Worm (Caenorhabditis elegans) whole organism, young adult: Measurements from ENCODE around the gene C18D11.7.

Experiments
- B0019.2 ChIP-seq: fragments of 200-800 bp; sonication (Bioruptor generic); conservative IDR thresholded peaks from 2 replicates; pipeline ENCODE4 v1.3.6; 2022; ENCODE audit warnings: missing genetic modification reagents, missing genetic modification characterization, missing compliant biosample characterization
- F22D6.2 ChIP-seq: sonication (generic microtip); optimal IDR thresholded peaks from 2 replicates; lab custom pipeline; 2016; ENCODE audit warnings: mild to moderate bottlenecking, missing genetic modification characterization, missing compliant biosample characterization
- F23B12.7 ChIP-seq: sonication (generic microtip); optimal IDR thresholded peaks from 2 replicates; lab custom pipeline; 2017; ENCODE audit warnings: missing genetic modification characterization, mild to moderate bottlenecking, missing compliant biosample characterization, antibody characterized with exemption, moderate library complexity; ENCODE audit not compliant: insufficient read depth
- F55B11.4 ChIP-seq: sonication (generic microtip); optimal IDR thresholded peaks from 2 replicates; lab custom pipeline; 2016; ENCODE audit warnings: missing compliant biosample characterization, missing genetic modification characterization, borderline replicate concordance; ENCODE audit not compliant: insufficient read depth
- F57C9.4 ChIP-seq: sonication (generic microtip); optimal IDR thresholded peaks from 2 replicates; lab custom pipeline; 2017; ENCODE audit warnings: mild to moderate bottlenecking, missing genetic modification characterization, missing compliant biosample characterization
- K12H6.12 ChIP-seq: fragments of 200-800 bp; sonication (Bioruptor generic); optimal IDR thresholded peaks from 2 replicates; lab custom pipeline; 2018; ENCODE audit warnings: mild to moderate bottlenecking, missing genetic modification characterization, missing compliant biosample characterization
- Y53F4B.3 ChIP-seq: fragments of 200-800 bp; sonication (Bioruptor generic); IDR thresholded peaks from 2 replicates; pipeline ENCODE4 v1.3.6; 2022; ENCODE audit warnings: missing genetic modification reagents, missing genetic modification characterization, missing compliant biosample characterization
- Y56A3A.18 ChIP-seq: fragments of 200-800 bp; sonication (Bioruptor generic); IDR thresholded peaks from 2 replicates; pipeline ENCODE4 v1.3.6; 2022; ENCODE audit warnings: missing genetic modification reagents, missing genetic modification characterization, missing compliant biosample characterization
- Y79H2A.3 ChIP-seq: fragments of 200-800 bp; sonication (Bioruptor generic); conservative IDR thresholded peaks from 2 replicates; pipeline ENCODE4 v1.3.6; 2022; ENCODE audit warnings: missing genetic modification reagents, missing genetic modification characterization, missing compliant biosample characterization
- ama-1 ChIP-seq, 3 experiments: fragments of 150-350 bp in 1 of 3; sonication (generic microtip) in 2 of 3; optimal IDR thresholded peaks; 2 replicates each; lab custom pipeline; 2014 to 2018; ENCODE audit warnings: missing biosample characterization in 2 of 3, missing genetic modification characterization in 2 of 3, missing genetic modification reagents in 2 of 3
- aptf-2 ChIP-seq: fragments of 200-800 bp; sonication (Bioruptor generic); conservative IDR thresholded peaks from 2 replicates; pipeline ENCODE4 v1.3.6; 2022; ENCODE audit warnings: missing genetic modification reagents, missing genetic modification characterization, missing compliant biosample characterization
- atf-7 ChIP-seq: sonication (generic microtip); optimal IDR thresholded peaks from 2 replicates; lab custom pipeline; 2017; ENCODE audit warnings: mild to moderate bottlenecking, missing genetic modification characterization, missing compliant biosample characterization
- bed-2 ChIP-seq: fragments of 200-800 bp; sonication (Bioruptor generic); IDR thresholded peaks from 2 replicates; pipeline ENCODE4 v1.3.6; 2022; ENCODE audit warnings: missing genetic modification reagents, missing genetic modification characterization, missing compliant biosample characterization
- ceh-100 ChIP-seq: fragments of 200-800 bp; sonication (Bioruptor generic); IDR thresholded peaks from 2 replicates; pipeline ENCODE4 v1.3.6; 2022; ENCODE audit warnings: missing genetic modification reagents, missing genetic modification characterization, missing compliant biosample characterization
- ceh-27 ChIP-seq: fragments of 200-800 bp; sonication (Bioruptor generic); optimal IDR thresholded peaks from 2 replicates; lab custom pipeline; 2018; ENCODE audit warnings: mild to moderate bottlenecking, missing genetic modification characterization, moderate library complexity, missing compliant biosample characterization
- ceh-79 ChIP-seq: sonication (generic microtip); optimal IDR thresholded peaks from 2 replicates; lab custom pipeline; 2017; ENCODE audit warnings: mild to moderate bottlenecking, missing genetic modification characterization, missing compliant biosample characterization
- chd-7 ChIP-seq: sonication (generic microtip); optimal IDR thresholded peaks from 2 replicates; lab custom pipeline; 2016; ENCODE audit warnings: mild to moderate bottlenecking, missing genetic modification characterization, moderate library complexity, missing compliant biosample characterization
- die-1 ChIP-seq: sonication (generic microtip); optimal IDR thresholded peaks from 2 replicates; lab custom pipeline; 2016; ENCODE audit warnings: missing genotype, mild to moderate bottlenecking, missing genetic modification characterization, missing compliant biosample characterization
- dox-1 ChIP-seq: fragments of 200-800 bp; sonication (Bioruptor generic); IDR thresholded peaks from 2 replicates; pipeline ENCODE4 v1.3.6; 2022; ENCODE audit warnings: missing genetic modification reagents, missing genetic modification characterization, missing compliant biosample characterization
- dpff-1 ChIP-seq: sonication (generic microtip); optimal IDR thresholded peaks from 2 replicates; lab custom pipeline; 2017; ENCODE audit warnings: mild to moderate bottlenecking, missing genetic modification characterization, missing compliant biosample characterization
- egl-18 ChIP-seq: fragments of 200-800 bp; sonication (Bioruptor generic); IDR thresholded peaks from 2 replicates; pipeline ENCODE4 v1.3.6; 2022; ENCODE audit warnings: missing genetic modification reagents, missing genetic modification characterization, missing compliant biosample characterization
- gei-17 ChIP-seq: fragments of 200-800 bp; sonication (Bioruptor generic); optimal IDR thresholded peaks from 2 replicates; lab custom pipeline; 2018; ENCODE audit warnings: mild to moderate bottlenecking, missing genetic modification characterization, missing compliant biosample characterization
- hlh-12 ChIP-seq: sonication (generic microtip); optimal IDR thresholded peaks from 2 replicates; lab custom pipeline; 2016; ENCODE audit warnings: missing genetic modification characterization, missing compliant biosample characterization
- hmg-1.2 ChIP-seq: fragments of 200-800 bp; sonication (Bioruptor generic); IDR thresholded peaks from 2 replicates; pipeline ENCODE4 v1.3.6; 2022; ENCODE audit warnings: missing genetic modification reagents, missing genetic modification characterization, missing compliant biosample characterization
- hmg-20 ChIP-seq: fragments of 200-800 bp; sonication (Bioruptor generic); IDR thresholded peaks from 2 replicates; pipeline ENCODE4 v1.3.6; 2022; ENCODE audit warnings: missing genetic modification reagents, missing genetic modification characterization, missing compliant biosample characterization
- let-526 ChIP-seq: fragments of 200-800 bp; sonication (Bioruptor generic); IDR thresholded peaks from 2 replicates; pipeline ENCODE4 v1.3.6; 2022; ENCODE audit warnings: missing genetic modification reagents, missing genetic modification characterization, missing compliant biosample characterization
- let-607 ChIP-seq, 2 experiments: fragments of 200-800 bp in 1 of 2; sonication (Bioruptor generic) in 1 of 2; sonication (generic microtip) in 1 of 2; optimal IDR thresholded peaks; 2 replicates each; lab custom pipeline; 2016 to 2018; ENCODE audit warnings: mild to moderate bottlenecking in 2 of 2, missing compliant biosample characterization in 2 of 2, missing genetic modification characterization in 2 of 2, moderate library complexity in 2 of 2, missing genotype in 1 of 2
- lin-35 ChIP-seq, 3 experiments: fragments of 150-350 bp in 2 of 3; sonication (generic microtip) in 1 of 3; optimal IDR thresholded peaks; 2 replicates each; lab custom pipeline; 2014 to 2018; ENCODE audit warnings: missing biosample characterization in 3 of 3, missing genetic modification characterization in 3 of 3, missing genetic modification reagents in 3 of 3
- lsl-1 ChIP-seq: fragments of 200-800 bp; sonication (Bioruptor generic); optimal IDR thresholded peaks from 2 replicates; lab custom pipeline; 2018; ENCODE audit warnings: mild to moderate bottlenecking, missing genetic modification characterization, moderate library complexity, missing compliant biosample characterization
- lsy-27 ChIP-seq: sonication (generic microtip); optimal IDR thresholded peaks from 2 replicates; lab custom pipeline; 2017; ENCODE audit warnings: missing genetic modification characterization, mild to moderate bottlenecking, missing compliant biosample characterization, antibody characterized with exemption, missing genotype, borderline replicate concordance; ENCODE audit not compliant: insufficient read depth
- madf-6 ChIP-seq: fragments of 200-800 bp; sonication (Bioruptor generic); IDR thresholded peaks from 2 replicates; pipeline ENCODE4 v1.3.6; 2022; ENCODE audit warnings: missing genetic modification reagents, missing genetic modification characterization, missing compliant biosample characterization
- mcd-1 ChIP-seq: fragments of 200-800 bp; sonication (Bioruptor generic); IDR thresholded peaks from 2 replicates; pipeline ENCODE4 v1.3.6; 2022; ENCODE audit warnings: missing genetic modification reagents, missing genetic modification characterization, missing compliant biosample characterization
- mel-28 ChIP-seq: sonication (generic microtip); optimal IDR thresholded peaks from 2 replicates; lab custom pipeline; 2016; ENCODE audit warnings: borderline replicate concordance, mild to moderate bottlenecking, missing genetic modification characterization, missing compliant biosample characterization
- mes-4 ChIP-seq: sonication (generic microtip); optimal IDR thresholded peaks from 2 replicates; lab custom pipeline; 2016; ENCODE audit warnings: missing genotype, missing genetic modification characterization, missing compliant biosample characterization
- nfya-1 ChIP-seq: sonication (generic microtip); optimal IDR thresholded peaks from 2 replicates; lab custom pipeline; 2017; ENCODE audit warnings: antibody characterized with exemption, missing compliant biosample characterization, missing genetic modification characterization, borderline replicate concordance; ENCODE audit not compliant: insufficient read depth
- nfyb-1 ChIP-seq: fragments of 200-800 bp; sonication (Bioruptor generic); IDR thresholded peaks from 2 replicates; pipeline ENCODE4 v1.3.6; 2022; ENCODE audit warnings: missing genetic modification reagents, missing genetic modification characterization, missing compliant biosample characterization
- nhr-27 ChIP-seq: fragments of 200-800 bp; sonication (Bioruptor generic); optimal IDR thresholded peaks from 2 replicates; lab custom pipeline; 2018; ENCODE audit warnings: mild to moderate bottlenecking, missing genetic modification characterization, moderate library complexity, missing compliant biosample characterization
- nhr-80 ChIP-seq: sonication (generic microtip); optimal IDR thresholded peaks from 2 replicates; lab custom pipeline; 2016; ENCODE audit warnings: missing genetic modification characterization, missing compliant biosample characterization
- pha-4 ChIP-seq: fragments of 150-350 bp; sonication (generic microtip); optimal IDR thresholded peaks from 2 replicates; lab custom pipeline; 2014; ENCODE audit warnings: missing biosample characterization, missing genetic modification reagents, missing genetic modification characterization
- rec-8 ChIP-seq, 2 experiments: sonication (generic microtip); optimal IDR thresholded peaks; 2 replicates each; lab custom pipeline; 2016; ENCODE audit warnings: mild to moderate bottlenecking in 2 of 2, missing genetic modification characterization in 2 of 2, missing genetic modification reagents in 2 of 2, missing genotype in 2 of 2, missing biosample characterization in 1 of 2, missing compliant biosample characterization in 1 of 2, moderate library complexity in 1 of 2
- sdz-38 ChIP-seq: sonication (generic microtip); optimal IDR thresholded peaks from 2 replicates; lab custom pipeline; 2016; ENCODE audit warnings: missing genotype, missing genetic modification characterization, missing compliant biosample characterization
- somi-1 ChIP-seq: fragments of 200-800 bp; sonication (Bioruptor generic); optimal IDR thresholded peaks from 2 replicates; lab custom pipeline; 2018; ENCODE audit warnings: mild to moderate bottlenecking, missing genetic modification characterization, missing compliant biosample characterization
- ztf-18 ChIP-seq: sonication (generic microtip); optimal IDR thresholded peaks from 2 replicates; lab custom pipeline; 2016; ENCODE audit warnings: missing genotype, mild to moderate bottlenecking, missing genetic modification characterization, missing compliant biosample characterization
- ztf-26 ChIP-seq: sonication (generic microtip); optimal IDR thresholded peaks from 2 replicates; lab custom pipeline; 2017; ENCODE audit warnings: missing genetic modification characterization, missing compliant biosample characterization
- ztf-28 ChIP-seq: fragments of 200-800 bp; sonication (Bioruptor generic); IDR thresholded peaks from 2 replicates; pipeline ENCODE4 v1.3.6; 2022; ENCODE audit warnings: missing genetic modification reagents, missing genetic modification characterization, missing compliant biosample characterization

Gene C18D11.7

ce11 chrIII:11830522-11831489 is 24.2 kb upstream of the C18D11.7 start (continued):
- TF ChIP-seq lsl-1 (GFP tag; lab: Kevin White, UChicago) (peak; percentile 42), nhr-80 (no peak), chd-7 (tag; lab: Kevin White, UChicago) (peak; percentile 75), egl-18 (GFP tag; lab: Robert Waterston, UW) (peak; percentile 2; the same call in 1 of the 2 replicates), ama-1 (optimal IDR thresholded peaks at IDR 0.05; lab: Kevin White, UChicago) (no peak), ama-1 (GFP tag; optimal IDR thresholded peaks at IDR 0.05; lab: Kevin White, UChicago) (peak in 1 of 2 experiments; percentile 94), nfya-1 (no peak), ceh-27 (GFP tag; lab: Kevin White, UChicago) (peak; percentile 10), F55B11.4 (tag; lab: Kevin White, UChicago) (no peak), mes-4 (no peak), F57C9.4 (tag; lab: Kevin White, UChicago) (no peak), Y79H2A.3 (GFP tag; lab: Robert Waterston, UW) (no peak; the same call in 1 of the 2 replicates), ceh-79 (tag; lab: Kevin White, UChicago) (peak; percentile 17), mel-28 (tag; lab: Kevin White, UChicago) (no peak), atf-7 (no peak), ztf-26 (tag; lab: Kevin White, UChicago) (no peak), pha-4 (no peak), dox-1 (GFP tag; lab: Robert Waterston, UW) (peak; percentile 50), B0019.2 (GFP tag; lab: Robert Waterston, UW) (no peak), mcd-1 (0 out of 2 replicates have a peak, but pooled peaks have one; percentile 36), madf-6 (peak; percentile 52), lsy-27 (no peak), sdz-38 (no peak), rec-8 (tag; optimal IDR thresholded peaks at IDR 0.05; lab: Kevin White, UChicago) (peak in 1 of 2 experiments; percentile 44), aptf-2 (no peak), die-1 (peak; percentile 26), hlh-12 (tag; lab: Kevin White, UChicago) (no peak), let-526 (GFP tag; lab: Robert Waterston, UW) (no peak), dpff-1 (tag; lab: Kevin White, UChicago) (peak; percentile 64), somi-1 (GFP tag; lab: Kevin White, UChicago) (no peak), ztf-28 (no peak), lin-35 (GFP tag; optimal IDR thresholded peaks at IDR 0.05; lab: Kevin White, UChicago) (peak in 1 of 3 experiments; percentile 40), hmg-1.2 (GFP tag; lab: Robert Waterston, UW) (peak; percentile 33), F22D6.2 (tag; lab: Kevin White, UChicago) (no peak), nhr-27 (tag; lab: Kevin White, UChicago) (peak; percentile 53), ztf-18 (tag; lab: Kevin White, UChicago) (peak; percentile 18), nfyb-1 (GFP tag; lab: Robert Waterston, UW) (peak; percentile 84), let-607 (tag; optimal IDR thresholded peaks at IDR 0.05; lab: Kevin White, UChicago) (no peak), bed-2 (no peak), gei-17 (GFP tag; lab: Kevin White, UChicago) (peak; percentile 47), Y56A3A.18 (GFP tag; lab: Robert Waterston, UW) (peak; percentile 25; the same call in 1 of the 2 replicates), Y53F4B.3 (GFP tag; lab: Robert Waterston, UW) (no peak), K12H6.12 (tag; lab: Kevin White, UChicago) (no peak), hmg-20 (GFP tag; lab: Robert Waterston, UW) (peak; percentile 39; the same call in 1 of the 2 replicates), F23B12.7 (tag; lab: Kevin White, UChicago) (peak; percentile 25), ceh-100 (GFP tag; lab: Robert Waterston, UW) (peak; percentile 65; the same call in 1 of the 2 replicates)
